Worm (Caenorhabditis elegans) whole organism, mixed stage, embryonic: ENCODE data around the gene nhr-247.

ENCODE experiments used
- bed-3 ChIP-seq: fragments of 200-800 bp; sonication (Bioruptor generic); optimal IDR thresholded peaks from 3 replicates; lab custom pipeline; 2018; ENCODE audit warnings: mild to moderate bottlenecking, missing genetic modification characterization, moderate library complexity, missing compliant biosample characterization
- elt-3 ChIP-seq: fragments of 150-350 bp; optimal IDR thresholded peaks from 2 replicates; lab custom pipeline; 2014; ENCODE audit warnings: missing biosample characterization, missing genetic modification characterization
- ham-2 ChIP-seq: fragments of 200-800 bp; sonication (Bioruptor generic); optimal IDR thresholded peaks from 2 replicates; lab custom pipeline; 2018; ENCODE audit warnings: mild to moderate bottlenecking, missing genetic modification characterization, missing compliant biosample characterization
- lsy-2 ChIP-seq: fragments of 150-350 bp; optimal IDR thresholded peaks from 2 replicates; lab custom pipeline; 2014; ENCODE audit warnings: missing biosample characterization, missing genetic modification characterization
- mab-5 ChIP-seq: fragments of 150-350 bp; optimal IDR thresholded peaks from 2 replicates; lab custom pipeline; 2014; ENCODE audit warnings: missing biosample characterization, missing genetic modification characterization
- nhr-28 ChIP-seq: fragments of 150-350 bp; optimal IDR thresholded peaks from 2 replicates; lab custom pipeline; 2014; ENCODE audit warnings: missing biosample characterization, missing genetic modification characterization
- pha-4 ChIP-seq: fragments of 150-350 bp; optimal IDR thresholded peaks from 2 replicates; lab custom pipeline; 2018; ENCODE audit warnings: missing biosample characterization, missing genetic modification reagents, missing genetic modification characterization
- snpc-4 ChIP-seq: fragments of 150-350 bp; optimal IDR thresholded peaks from 2 replicates; lab custom pipeline; 2014; ENCODE audit warnings: missing biosample characterization, missing genetic modification characterization
- unc-39 ChIP-seq: fragments of 150-350 bp; optimal IDR thresholded peaks from 2 replicates; lab custom pipeline; 2014; ENCODE audit warnings: missing biosample characterization, missing genetic modification characterization
- ztf-11 ChIP-seq: fragments of 150-350 bp; optimal IDR thresholded peaks from 2 replicates; lab custom pipeline; 2014; ENCODE audit warnings: missing biosample characterization, missing genetic modification characterization

DNA sequence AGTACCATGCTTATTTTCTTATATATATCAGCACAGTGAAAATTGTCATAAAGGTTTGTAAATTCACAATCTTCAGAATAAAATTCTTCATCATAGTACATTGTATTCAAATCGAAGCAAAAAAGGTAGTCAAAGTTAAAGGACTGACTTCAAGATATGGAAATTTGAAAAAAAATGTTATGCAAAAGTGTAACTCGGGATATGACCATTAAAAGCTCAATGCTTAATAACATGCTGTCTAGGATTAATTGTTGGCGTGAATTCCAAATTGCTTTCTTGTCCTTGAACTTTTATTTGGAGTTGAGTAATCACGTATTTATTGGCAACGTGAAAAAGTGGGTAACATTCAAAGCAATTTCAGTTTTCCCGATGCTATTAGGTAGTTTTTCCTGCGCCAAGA is 48.0 kb upstream of the nhr-247 start, which contains the start of gene srw-16:
- TF ChIP-seq ham-2 (GFP tag; lab: Kevin White, UChicago) (no peak), elt-3 (tag; lab: Kevin White, UChicago) (no peak), ztf-11 (no peak), lsy-2 (tag; lab: Kevin White, UChicago) (no peak), unc-39 (tag; lab: Kevin White, UChicago) (no peak), mab-5 (tag; lab: Kevin White, UChicago) (no peak), snpc-4 (no peak), bed-3 (GFP tag; lab: Kevin White, UChicago) (no peak), nhr-28 (tag; lab: Kevin White, UChicago) (no peak), pha-4 (tag; lab: Kevin White, UChicago) (no peak)
